Worm (Caenorhabditis elegans): ENCODE data around the gene Y41C4A.8.

ce11 chrIII:11726590-11726989 lies 18.0 kb upstream of the Y41C4A.8 start, which contains the start of gene Y41C4A.12:
- TF ChIP-seq dao-5 (tag; optimal IDR thresholded peaks at IDR 0.05) = no peak
- TF ChIP-seq him-1 (tag; optimal IDR thresholded peaks at IDR 0.05) = no peak

Data from whole organism, L4/young adult.